Worm (Caenorhabditis elegans) whole organism, young adult: Measurements from ENCODE around the gene ndc-80.

Experiments
- B0035.1 ChIP-seq: sonication (generic microtip); optimal IDR thresholded peaks from 2 replicates; lab custom pipeline; 2016; ENCODE audit warnings: missing genetic modification characterization, mild to moderate bottlenecking, missing compliant biosample characterization, missing genotype, missing genetic modification reagents
- D2030.7 ChIP-seq: fragments of 200-800 bp; sonication (Bioruptor generic); IDR thresholded peaks from 2 replicates; pipeline ENCODE4 v1.3.6; 2022; ENCODE audit warnings: missing genetic modification reagents, missing genetic modification characterization, missing compliant biosample characterization
- F10E7.11 ChIP-seq: sonication (generic microtip); optimal IDR thresholded peaks from 2 replicates; lab custom pipeline; 2017; ENCODE audit warnings: mild to moderate bottlenecking, missing genetic modification characterization, moderate library complexity, missing compliant biosample characterization
- F22D6.2 ChIP-seq: sonication (generic microtip); optimal IDR thresholded peaks from 2 replicates; lab custom pipeline; 2016; ENCODE audit warnings: mild to moderate bottlenecking, missing genetic modification characterization, missing compliant biosample characterization
- F52B5.7 ChIP-seq: sonication (generic microtip); optimal IDR thresholded peaks from 2 replicates; lab custom pipeline; 2016; ENCODE audit warnings: mild to moderate bottlenecking, missing genetic modification characterization, missing compliant biosample characterization
- F57A8.1 ChIP-seq: fragments of 200-800 bp; sonication (Bioruptor generic); optimal IDR thresholded peaks from 2 replicates; lab custom pipeline; 2018; ENCODE audit warnings: mild to moderate bottlenecking, missing genetic modification characterization, moderate library complexity, missing compliant biosample characterization
- Y56A3A.18 ChIP-seq: fragments of 200-800 bp; sonication (Bioruptor generic); IDR thresholded peaks from 2 replicates; pipeline ENCODE4 v1.3.6; 2022; ENCODE audit warnings: missing genetic modification reagents, missing genetic modification characterization, missing compliant biosample characterization
- ZK185.1 ChIP-seq: sonication (generic microtip); optimal IDR thresholded peaks from 2 replicates; lab custom pipeline; 2016; ENCODE audit warnings: mild to moderate bottlenecking, missing genetic modification characterization, missing compliant biosample characterization; ENCODE audit not compliant: poor library complexity, severe bottlenecking
- aptf-2 ChIP-seq: fragments of 200-800 bp; sonication (Bioruptor generic); conservative IDR thresholded peaks from 2 replicates; pipeline ENCODE4 v1.3.6; 2022; ENCODE audit warnings: missing genetic modification reagents, missing genetic modification characterization, missing compliant biosample characterization
- bed-1 ChIP-seq: fragments of 200-800 bp; sonication (Bioruptor generic); IDR thresholded peaks from 2 replicates; pipeline ENCODE4 v1.3.6; 2022; ENCODE audit warnings: missing genetic modification reagents, missing genetic modification characterization, missing compliant biosample characterization
- ccch-3 ChIP-seq: fragments of 200-800 bp; sonication (Bioruptor generic); optimal IDR thresholded peaks from 2 replicates; lab custom pipeline; 2018; ENCODE audit warnings: mild to moderate bottlenecking, missing genetic modification characterization, missing compliant biosample characterization
- cebp-1 ChIP-seq, 2 experiments: fragments of 200-800 bp in 1 of 2; sonication (Bioruptor generic) in 1 of 2; sonication (generic microtip) in 1 of 2; IDR thresholded peaks in 1 of 2; optimal IDR thresholded peaks in 1 of 2; 2 replicates each; pipeline versions ENCODE4 v1.3.6 to Lab custom; 2017 to 2022; ENCODE audit warnings: missing compliant biosample characterization in 2 of 2, missing genetic modification characterization in 2 of 2, mild to moderate bottlenecking in 1 of 2, missing genetic modification reagents in 1 of 2, moderate library complexity in 1 of 2
- cebp-2 ChIP-seq: fragments of 200-800 bp; sonication (Bioruptor generic); IDR thresholded peaks from 2 replicates; pipeline ENCODE4 v1.3.6; 2022; ENCODE audit warnings: missing genetic modification characterization, missing compliant biosample characterization
- ceh-27 ChIP-seq: fragments of 200-800 bp; sonication (Bioruptor generic); optimal IDR thresholded peaks from 2 replicates; lab custom pipeline; 2018; ENCODE audit warnings: mild to moderate bottlenecking, missing genetic modification characterization, moderate library complexity, missing compliant biosample characterization
- ceh-79 ChIP-seq: sonication (generic microtip); optimal IDR thresholded peaks from 2 replicates; lab custom pipeline; 2017; ENCODE audit warnings: mild to moderate bottlenecking, missing genetic modification characterization, missing compliant biosample characterization
- die-1 ChIP-seq: sonication (generic microtip); optimal IDR thresholded peaks from 2 replicates; lab custom pipeline; 2016; ENCODE audit warnings: missing genotype, mild to moderate bottlenecking, missing genetic modification characterization, missing compliant biosample characterization
- dox-1 ChIP-seq: fragments of 200-800 bp; sonication (Bioruptor generic); IDR thresholded peaks from 2 replicates; pipeline ENCODE4 v1.3.6; 2022; ENCODE audit warnings: missing genetic modification reagents, missing genetic modification characterization, missing compliant biosample characterization
- ekl-4 ChIP-seq: fragments of 200-800 bp; sonication (Bioruptor generic); IDR thresholded peaks from 2 replicates; pipeline ENCODE4 v1.3.6; 2022; ENCODE audit warnings: missing genetic modification reagents, missing genetic modification characterization, missing compliant biosample characterization
- gei-17 ChIP-seq: fragments of 200-800 bp; sonication (Bioruptor generic); optimal IDR thresholded peaks from 2 replicates; lab custom pipeline; 2018; ENCODE audit warnings: mild to moderate bottlenecking, missing genetic modification characterization, missing compliant biosample characterization
- him-1 ChIP-seq: sonication (generic microtip); optimal IDR thresholded peaks from 2 replicates; lab custom pipeline; 2016; ENCODE audit warnings: missing genotype, missing genetic modification reagents, missing genetic modification characterization, missing compliant biosample characterization
- hmg-1.2 ChIP-seq: fragments of 200-800 bp; sonication (Bioruptor generic); IDR thresholded peaks from 2 replicates; pipeline ENCODE4 v1.3.6; 2022; ENCODE audit warnings: missing genetic modification reagents, missing genetic modification characterization, missing compliant biosample characterization
- hrde-1 ChIP-seq: sonication (generic microtip); optimal IDR thresholded peaks from 2 replicates; lab custom pipeline; 2016; ENCODE audit warnings: missing genetic modification characterization, mild to moderate bottlenecking, missing compliant biosample characterization, moderate library complexity, missing genotype, missing genetic modification reagents, borderline replicate concordance
- lag-1 ChIP-seq: fragments of 200-800 bp; sonication (Bioruptor generic); IDR thresholded peaks from 2 replicates; pipeline ENCODE4 v1.3.6; 2022; ENCODE audit warnings: missing genetic modification reagents, missing genetic modification characterization, missing compliant biosample characterization
- let-607 ChIP-seq, 2 experiments: fragments of 200-800 bp in 1 of 2; sonication (Bioruptor generic) in 1 of 2; sonication (generic microtip) in 1 of 2; optimal IDR thresholded peaks; 2 replicates each; lab custom pipeline; 2016 to 2018; ENCODE audit warnings: mild to moderate bottlenecking in 2 of 2, missing compliant biosample characterization in 2 of 2, missing genetic modification characterization in 2 of 2, moderate library complexity in 2 of 2, missing genotype in 1 of 2
- lin-26 ChIP-seq: fragments of 200-800 bp; sonication (Bioruptor generic); IDR thresholded peaks from 2 replicates; pipeline ENCODE4 v1.3.6; 2022; ENCODE audit warnings: missing genetic modification reagents, missing genetic modification characterization, missing compliant biosample characterization
- lin-35 ChIP-seq, 3 experiments: fragments of 150-350 bp in 2 of 3; sonication (generic microtip) in 1 of 3; optimal IDR thresholded peaks; 2 replicates each; lab custom pipeline; 2014 to 2018; ENCODE audit warnings: missing biosample characterization in 3 of 3, missing genetic modification characterization in 3 of 3, missing genetic modification reagents in 3 of 3
- lin-54 ChIP-seq: fragments of 200-800 bp; sonication (Bioruptor generic); optimal IDR thresholded peaks from 2 replicates; lab custom pipeline; 2018; ENCODE audit warnings: mild to moderate bottlenecking, missing genetic modification characterization, missing compliant biosample characterization
- madf-6 ChIP-seq: fragments of 200-800 bp; sonication (Bioruptor generic); IDR thresholded peaks from 2 replicates; pipeline ENCODE4 v1.3.6; 2022; ENCODE audit warnings: missing genetic modification reagents, missing genetic modification characterization, missing compliant biosample characterization
- mel-28 ChIP-seq: sonication (generic microtip); optimal IDR thresholded peaks from 2 replicates; lab custom pipeline; 2016; ENCODE audit warnings: borderline replicate concordance, mild to moderate bottlenecking, missing genetic modification characterization, missing compliant biosample characterization
- mes-4 ChIP-seq: sonication (generic microtip); optimal IDR thresholded peaks from 2 replicates; lab custom pipeline; 2016; ENCODE audit warnings: missing genotype, missing genetic modification characterization, missing compliant biosample characterization
- nhr-27 ChIP-seq: fragments of 200-800 bp; sonication (Bioruptor generic); optimal IDR thresholded peaks from 2 replicates; lab custom pipeline; 2018; ENCODE audit warnings: mild to moderate bottlenecking, missing genetic modification characterization, moderate library complexity, missing compliant biosample characterization
- pbrm-1 ChIP-seq: fragments of 200-800 bp; sonication (Bioruptor generic); IDR thresholded peaks from 2 replicates; pipeline ENCODE4 v1.3.6; 2022; ENCODE audit warnings: missing genetic modification reagents, missing genetic modification characterization, missing compliant biosample characterization
- sdz-38 ChIP-seq: sonication (generic microtip); optimal IDR thresholded peaks from 2 replicates; lab custom pipeline; 2016; ENCODE audit warnings: missing genotype, missing genetic modification characterization, missing compliant biosample characterization
- sea-2 ChIP-seq: fragments of 200-800 bp; sonication (Bioruptor generic); IDR thresholded peaks from 2 replicates; pipeline ENCODE4 v1.3.6; 2022; ENCODE audit warnings: missing genetic modification characterization, missing compliant biosample characterization
- snpc-1.3 ChIP-seq: sonication (generic microtip); optimal IDR thresholded peaks from 2 replicates; lab custom pipeline; 2017; ENCODE audit warnings: missing genetic modification characterization, mild to moderate bottlenecking, missing compliant biosample characterization, antibody characterized with exemption, moderate library complexity, missing genotype, missing genetic modification reagents; ENCODE audit not compliant: insufficient read depth
- snpc-3.4 ChIP-seq: sonication (generic microtip); optimal IDR thresholded peaks from 2 replicates; lab custom pipeline; 2017; ENCODE audit warnings: missing genetic modification characterization, mild to moderate bottlenecking, missing compliant biosample characterization, antibody characterized with exemption, moderate library complexity, missing genotype, missing genetic modification reagents
- tbx-9 ChIP-seq: sonication (generic microtip); optimal IDR thresholded peaks from 2 replicates; lab custom pipeline; 2016; ENCODE audit warnings: borderline replicate concordance, missing genetic modification characterization, inconsistent platforms, missing compliant biosample characterization
- unc-130 ChIP-seq: sonication (generic microtip); optimal IDR thresholded peaks from 2 replicates; lab custom pipeline; 2016; ENCODE audit warnings: missing genetic modification reagents, missing genetic modification characterization, missing compliant biosample characterization
- unc-62 ChIP-seq: fragments of 150-350 bp; optimal IDR thresholded peaks from 2 replicates; lab custom pipeline; 2014; ENCODE audit warnings: missing biosample characterization, missing genetic modification reagents, missing genetic modification characterization
- ztf-18 ChIP-seq: sonication (generic microtip); optimal IDR thresholded peaks from 2 replicates; lab custom pipeline; 2016; ENCODE audit warnings: missing genotype, mild to moderate bottlenecking, missing genetic modification characterization, missing compliant biosample characterization
- ztf-25 ChIP-seq: fragments of 200-800 bp; sonication (Bioruptor generic); IDR thresholded peaks from 2 replicates; pipeline ENCODE4 v1.3.6; 2022; ENCODE audit warnings: missing genetic modification reagents, missing genetic modification characterization, missing compliant biosample characterization
- ztf-28 ChIP-seq: fragments of 200-800 bp; sonication (Bioruptor generic); IDR thresholded peaks from 2 replicates; pipeline ENCODE4 v1.3.6; 2022; ENCODE audit warnings: missing genetic modification reagents, missing genetic modification characterization, missing compliant biosample characterization

ndc-80 gene

ce11 chrIV:10122205-10122604, 36.3 kb downstream of the ndc-80 start, which contains the start of gene irld-21:
Gene irld-21, minus strand, starts transcription at chrIV:10122305.
- TF ChIP-seq gei-17 (GFP tag; lab: Kevin White, UChicago) = no peak
- no peak for TF ChIP-seq lag-1 (GFP tag; lab: Robert Waterston, UW)
- no peak for TF ChIP-seq ceh-79 (tag; lab: Kevin White, UChicago)
- no peak for TF ChIP-seq him-1 (tag; lab: Kevin White, UChicago)
- no peak for TF ChIP-seq lin-54 (GFP tag; lab: Kevin White, UChicago)
- TF ChIP-seq nhr-27 (tag; lab: Kevin White, UChicago) = no peak
- no peak for TF ChIP-seq snpc-1.3 (tag; lab: Kevin White, UChicago)
- TF ChIP-seq hmg-1.2 (GFP tag; lab: Robert Waterston, UW) = no peak
- TF ChIP-seq snpc-3.4 (tag; lab: Kevin White, UChicago) = no peak
- TF ChIP-seq unc-62 (GFP tag; lab: Kevin White, UChicago) = no peak
- TF ChIP-seq mes-4 = no peak
- no peak for TF ChIP-seq cebp-1 (GFP tag; IDR thresholded peaks at IDR 0.05; lab: Robert Waterston, UW)
- TF ChIP-seq cebp-1 (tag; optimal IDR thresholded peaks at IDR 0.05; lab: Kevin White, UChicago) = no peak
- TF ChIP-seq F57A8.1 (GFP tag; lab: Kevin White, UChicago) = no peak
- no peak for TF ChIP-seq lin-35 (GFP tag; optimal IDR thresholded peaks at IDR 0.05; lab: Kevin White, UChicago)
- no peak for TF ChIP-seq ZK185.1 (tag; lab: Kevin White, UChicago)
- no peak for TF ChIP-seq B0035.1 (tag; lab: Kevin White, UChicago)
- TF ChIP-seq, all 124 proteins: peak for 0

ce11 chrIV:10126544-10126943, 40.6 kb downstream of the ndc-80 start, which contains the start of gene ctf-18:
Gene ctf-18, minus strand, starts transcription at chrIV:10126644.
- TF ChIP-seq F10E7.11 (tag; lab: Kevin White, UChicago) = no peak
- TF ChIP-seq ztf-28 (GFP tag; lab: Robert Waterston, UW) = no peak
- TF ChIP-seq ztf-18 = no peak
- no peak; the same call in 1 of the 2 replicates for TF ChIP-seq ekl-4
- TF ChIP-seq Y56A3A.18 (GFP tag; lab: Robert Waterston, UW) = no peak
- no peak for TF ChIP-seq mel-28
- TF ChIP-seq sea-2 (GFP tag; lab: Robert Waterston, UW) = no peak
- no peak for TF ChIP-seq snpc-3.4 (tag; lab: Kevin White, UChicago)
- TF ChIP-seq madf-6 (GFP tag; lab: Robert Waterston, UW) = 0 out of 2 replicates have a peak, but pooled peaks have one; percentile 16
- no peak for TF ChIP-seq F22D6.2 (tag; lab: Kevin White, UChicago)
- TF ChIP-seq hrde-1 (tag; lab: Kevin White, UChicago) = peak; percentile 31
- TF ChIP-seq F52B5.7 (tag; lab: Kevin White, UChicago) = no peak
- no peak for TF ChIP-seq pbrm-1 (GFP tag; lab: Robert Waterston, UW)
- TF ChIP-seq ztf-25 (GFP tag; lab: Robert Waterston, UW) = no peak
- no peak for TF ChIP-seq aptf-2

- TF ChIP-seq lin-26 (0 out of 2 replicates have a peak, but pooled peaks have one; percentile 53), dox-1 (no peak)
- TF ChIP-seq, all 124 proteins: peak for 1
These were observed 42.5 kb downstream of the ndc-80 start for ce11 chrIV:10128446-10128845.

- no peak for TF ChIP-seq let-607 (tag; optimal IDR thresholded peaks at IDR 0.05; lab: Kevin White, UChicago)
- TF ChIP-seq F22D6.2 (tag; lab: Kevin White, UChicago) = no peak
- TF ChIP-seq unc-130 (GFP tag; lab: Kevin White, UChicago) = no peak
- TF ChIP-seq ZK185.1 (tag; lab: Kevin White, UChicago) = peak; percentile 27
- TF ChIP-seq sdz-38 (tag; lab: Kevin White, UChicago) = no peak
- TF ChIP-seq die-1 (tag; lab: Kevin White, UChicago) = no peak
- TF ChIP-seq bed-1 (GFP tag; lab: Robert Waterston, UW) = no peak
- peak; percentile 65 for TF ChIP-seq D2030.7
- no peak for TF ChIP-seq lin-26
- peak; percentile 34 for TF ChIP-seq ceh-27 (GFP tag; lab: Kevin White, UChicago)
- TF ChIP-seq cebp-2 = no peak
- no peak for TF ChIP-seq cebp-1 (GFP tag; IDR thresholded peaks at IDR 0.05; lab: Robert Waterston, UW)
- TF ChIP-seq cebp-1 (tag; optimal IDR thresholded peaks at IDR 0.05; lab: Kevin White, UChicago) = no peak
- TF ChIP-seq tbx-9 (tag; lab: Kevin White, UChicago) = no peak
- no peak for TF ChIP-seq ccch-3 (GFP tag; lab: Kevin White, UChicago)
These were observed 43.0 kb downstream of the ndc-80 start, which contains the start of the genes gtbp-1 and K08F4.3 for ce11 chrIV:10128906-10129386. Gene gtbp-1, minus strand, starts transcription at chrIV:10128956. Gene K08F4.3, plus strand, starts transcription at chrIV:10129257.
